Fruit fly (Drosophila melanogaster) whole organism, embryonic: Measurements from ENCODE around the gene Lip3.

Experiments
- C15 ChIP-seq: fragments of 200-800 bp; sonication (Bioruptor generic); IDR thresholded peaks from 3 replicates; pipeline ENCODE4 v1.3.6; 2022; ENCODE audit warnings: missing biosample characterization, missing genetic modification characterization
- CG11398 ChIP-seq: fragments of 200-800 bp; sonication (Bioruptor generic); optimal IDR thresholded peaks from 2 replicates; lab custom pipeline; 2016; ENCODE audit warnings: missing biosample characterization, missing genetic modification characterization
- CG12155 ChIP-seq: fragments of 200-800 bp; sonication (Bioruptor generic); optimal IDR thresholded peaks from 3 replicates; lab custom pipeline; 2016; ENCODE audit warnings: missing biosample characterization, missing genetic modification characterization
- CG1233 ChIP-seq: fragments of 200-800 bp; sonication (Bioruptor generic); optimal IDR thresholded peaks from 4 replicates; lab custom pipeline; 2018; ENCODE audit warnings: missing biosample characterization, mild to moderate bottlenecking, missing genetic modification characterization
- CG14860 ChIP-seq: fragments of 200-800 bp; sonication (Bioruptor generic); IDR thresholded peaks from 3 replicates; pipeline ENCODE4 v1.3.6; 2022; ENCODE audit warnings: missing biosample characterization, missing genetic modification characterization; ENCODE audit not compliant: partially characterized antibody
- CG15269 ChIP-seq: fragments of 200-800 bp; sonication (Bioruptor generic); optimal IDR thresholded peaks from 2 replicates; lab custom pipeline; 2018; ENCODE audit warnings: missing biosample characterization, mild to moderate bottlenecking, missing genetic modification characterization, moderate library complexity
- CG1647 ChIP-seq: fragments of 200-800 bp; sonication (Bioruptor generic); optimal IDR thresholded peaks from 3 replicates; lab custom pipeline; 2016; ENCODE audit warnings: missing biosample characterization, missing genetic modification characterization
- CG16863 ChIP-seq: fragments of 200-800 bp; sonication (Bioruptor generic); optimal IDR thresholded peaks from 3 replicates; lab custom pipeline; 2016; ENCODE audit warnings: missing biosample characterization, missing genetic modification characterization
- CG17328 ChIP-seq: fragments of 200-800 bp; sonication (Bioruptor generic); IDR thresholded peaks from 2 replicates; pipeline ENCODE4 v1.3.6; 2022; ENCODE audit warnings: missing biosample characterization, missing genetic modification characterization
- CG17385 ChIP-seq: fragments of 200-800 bp; sonication (Bioruptor generic); optimal IDR thresholded peaks from 3 replicates; lab custom pipeline; 2018; ENCODE audit warnings: missing biosample characterization, mild to moderate bottlenecking, missing genetic modification characterization
- CG18764 ChIP-seq: fragments of 200-800 bp; sonication (Bioruptor generic); optimal IDR thresholded peaks from 3 replicates; lab custom pipeline; 2016; ENCODE audit warnings: missing biosample characterization, missing genetic modification characterization
- CG2199 ChIP-seq: fragments of 200-800 bp; sonication (Bioruptor generic); IDR thresholded peaks from 3 replicates; pipeline ENCODE4 v1.3.6; 2022; ENCODE audit warnings: missing biosample characterization, missing genetic modification characterization
- CG2202 ChIP-seq: fragments of 200-800 bp; sonication (Bioruptor generic); optimal IDR thresholded peaks from 2 replicates; lab custom pipeline; 2018; ENCODE audit warnings: missing biosample characterization, mild to moderate bottlenecking, missing genetic modification characterization
- CG2875 ChIP-seq: fragments of 200-800 bp; sonication (Bioruptor generic); optimal IDR thresholded peaks from 2 replicates; lab custom pipeline; 2017; ENCODE audit warnings: missing biosample characterization, mild to moderate bottlenecking, missing genetic modification characterization, missing genetic modification reagents
- CG3281 ChIP-seq: fragments of 200-800 bp; sonication (Bioruptor generic); optimal IDR thresholded peaks from 3 replicates; lab custom pipeline; 2017; ENCODE audit warnings: missing biosample characterization, mild to moderate bottlenecking, missing genetic modification characterization
- CG5180 ChIP-seq: fragments of 200-800 bp; sonication (Bioruptor generic); optimal IDR thresholded peaks from 3 replicates; lab custom pipeline; 2017; ENCODE audit warnings: missing biosample characterization, missing genetic modification characterization, mild to moderate bottlenecking, moderate library complexity, missing genetic modification reagents
- CG8924 ChIP-seq: fragments of 200-800 bp; optimal IDR thresholded peaks from 3 replicates; lab custom pipeline; 2019; ENCODE audit warnings: missing biosample characterization, mild to moderate bottlenecking, missing genetic modification characterization, moderate library complexity
- D ChIP-seq, 2 experiments: fragments of 200-800 bp in 1 of 2; fragments of >200 bp in 1 of 2; sonication (Bioruptor generic) in 1 of 2; optimal IDR thresholded peaks; 2 replicates in 1 of 2; 3 replicates in 1 of 2; lab custom pipeline; 2017; ENCODE audit warnings: mild to moderate bottlenecking in 1 of 2, missing biosample characterization in 1 of 2, missing genetic modification characterization in 1 of 2, missing genetic modification reagents in 1 of 2
- D19B ChIP-seq: fragments of 200-800 bp; sonication (Bioruptor generic); optimal IDR thresholded peaks from 2 replicates; lab custom pipeline; 2017; ENCODE audit warnings: missing biosample characterization, mild to moderate bottlenecking, missing genetic modification characterization
- Hr39 ChIP-seq: fragments of >200 bp; optimal IDR thresholded peaks from 2 replicates; lab custom pipeline; 2017
- Med ChIP-seq: fragments of 200-800 bp; sonication (Bioruptor generic); peaks from one replicate; lab custom pipeline; 2016; ENCODE audit warnings: missing biosample characterization, missing genetic modification characterization, mild to moderate bottlenecking, inconsistent platforms, moderate library complexity
- Mrtf ChIP-seq: fragments of 200-800 bp; sonication (Bioruptor generic); IDR thresholded peaks from 3 replicates; pipeline ENCODE4 v1.3.6; 2022; ENCODE audit warnings: missing biosample characterization, missing genetic modification characterization
- Myb ChIP-seq: fragments of 200-800 bp; sonication (Bioruptor generic); optimal IDR thresholded peaks from 2 replicates; lab custom pipeline; 2016; ENCODE audit warnings: missing biosample characterization, missing genetic modification characterization
- NK7.1 ChIP-seq: fragments of 200-800 bp; sonication (Bioruptor generic); optimal IDR thresholded peaks from 3 replicates; lab custom pipeline; 2016; ENCODE audit warnings: missing biosample characterization, missing genetic modification characterization
- NfI ChIP-seq: fragments of 200-800 bp; sonication (Bioruptor generic); optimal IDR thresholded peaks from 3 replicates; lab custom pipeline; 2018; ENCODE audit warnings: missing biosample characterization, mild to moderate bottlenecking, missing genetic modification characterization, moderate library complexity
- Opbp ChIP-seq: fragments of 200-800 bp; sonication (Bioruptor generic); IDR thresholded peaks from 3 replicates; pipeline ENCODE4 v1.3.6; 2022; ENCODE audit warnings: missing biosample characterization, missing genetic modification characterization; ENCODE audit not compliant: partially characterized antibody
- Taf1 ChIP-seq: fragments of 200-800 bp; sonication (Bioruptor generic); IDR thresholded peaks from 2 replicates; pipeline ENCODE4 v1.3.6; 2022; ENCODE audit warnings: missing biosample characterization, missing genetic modification characterization
- Vsx1 ChIP-seq: fragments of 200-800 bp; sonication (Bioruptor generic); optimal IDR thresholded peaks from 2 replicates; lab custom pipeline; 2017; ENCODE audit warnings: missing biosample characterization, mild to moderate bottlenecking, missing genetic modification characterization, missing genetic modification reagents
- Xrp1 ChIP-seq: fragments of 200-800 bp; sonication (Bioruptor generic); IDR thresholded peaks from 2 replicates; pipeline ENCODE4 v1.3.6; 2022; ENCODE audit warnings: missing biosample characterization, missing genetic modification characterization
- bcd ChIP-seq: fragments of 200-800 bp; sonication (Bioruptor generic); optimal IDR thresholded peaks from 2 replicates; lab custom pipeline; 2017; ENCODE audit warnings: missing biosample characterization, mild to moderate bottlenecking, missing genetic modification characterization
- cwo ChIP-seq: fragments of 200-800 bp; sonication (Bioruptor generic); optimal IDR thresholded peaks from 3 replicates; lab custom pipeline; 2017; ENCODE audit warnings: missing biosample characterization, missing genetic modification characterization, mild to moderate bottlenecking, moderate library complexity, missing genetic modification reagents
- dpn ChIP-seq, 2 experiments: fragments of 200-800 bp; sonication (Bioruptor generic); optimal IDR thresholded peaks; 3 replicates each; lab custom pipeline; 2016; ENCODE audit warnings: missing biosample characterization in 2 of 2, missing genetic modification characterization in 2 of 2
- fd3F ChIP-seq: fragments of 200-800 bp; sonication (Bioruptor generic); optimal IDR thresholded peaks from 2 replicates; lab custom pipeline; 2018; ENCODE audit warnings: missing biosample characterization, mild to moderate bottlenecking, missing genetic modification characterization, moderate library complexity
- gcm ChIP-seq: fragments of 200-800 bp; sonication (Bioruptor generic); optimal IDR thresholded peaks from 2 replicates; lab custom pipeline; 2019; ENCODE audit warnings: missing biosample characterization, mild to moderate bottlenecking, missing genetic modification characterization, moderate library complexity
- ham ChIP-seq: fragments of 200-800 bp; sonication (Bioruptor generic); IDR thresholded peaks from 2 replicates; pipeline ENCODE4 v1.3.6; 2022; ENCODE audit warnings: missing biosample characterization, missing genetic modification characterization
- nau ChIP-seq: fragments of 200-800 bp; sonication (Bioruptor generic); optimal IDR thresholded peaks from 3 replicates; lab custom pipeline; 2017; ENCODE audit warnings: missing biosample characterization, mild to moderate bottlenecking, missing genetic modification characterization, missing genetic modification reagents
- nerfin-2 ChIP-seq: fragments of 200-800 bp; sonication (Bioruptor generic); IDR thresholded peaks from 2 replicates; pipeline ENCODE4 v1.3.6; 2022; ENCODE audit warnings: missing biosample characterization, missing genetic modification characterization; ENCODE audit not compliant: partially characterized antibody
- repo ChIP-seq: fragments of 200-800 bp; sonication (Bioruptor generic); optimal IDR thresholded peaks from 2 replicates; lab custom pipeline; 2016; ENCODE audit warnings: missing biosample characterization, missing genetic modification characterization
- shn ChIP-seq: fragments of 200-800 bp; sonication (Bioruptor generic); optimal IDR thresholded peaks from 3 replicates; lab custom pipeline; 2016; ENCODE audit warnings: missing biosample characterization, missing genetic modification characterization
- sim ChIP-seq: fragments of 200-800 bp; sonication (Bioruptor generic); IDR thresholded peaks from 2 replicates; pipeline ENCODE4 v1.3.6; 2022; ENCODE audit warnings: missing biosample characterization, missing genetic modification characterization
- slp2 ChIP-seq: fragments of 200-800 bp; sonication (Bioruptor generic); optimal IDR thresholded peaks from 2 replicates; lab custom pipeline; 2016; ENCODE audit warnings: missing biosample characterization, missing genetic modification characterization
- sob ChIP-seq: fragments of 200-800 bp; sonication (Bioruptor generic); IDR thresholded peaks from 2 replicates; pipeline ENCODE4 v1.3.6; 2022; ENCODE audit warnings: missing biosample characterization, missing genetic modification characterization
- sr ChIP-seq: fragments of 200-800 bp; sonication (Bioruptor generic); IDR thresholded peaks from 3 replicates; pipeline ENCODE4 v1.3.6; 2022; ENCODE audit warnings: missing biosample characterization, missing genetic modification characterization
- tgo ChIP-seq: fragments of 200-800 bp; sonication (Bioruptor generic); IDR thresholded peaks from 3 replicates; pipeline ENCODE4 v1.3.6; 2022; ENCODE audit warnings: missing biosample characterization, missing genetic modification characterization
- trh ChIP-seq: fragments of 200-800 bp; sonication (Bioruptor generic); optimal IDR thresholded peaks from 2 replicates; lab custom pipeline; 2016; ENCODE audit warnings: missing biosample characterization, missing genetic modification characterization
- twi ChIP-seq: fragments of 200-800 bp; optimal IDR thresholded peaks from 2 replicates; lab custom pipeline; 2019; ENCODE audit warnings: missing biosample characterization, mild to moderate bottlenecking, missing genetic modification characterization, moderate library complexity
- vnd ChIP-seq: fragments of 200-800 bp; sonication (Bioruptor generic); IDR thresholded peaks from 3 replicates; pipeline ENCODE4 v1.3.6; 2022; ENCODE audit warnings: missing biosample characterization, missing genetic modification characterization; ENCODE audit not compliant: partially characterized antibody
- zfh1 ChIP-seq: fragments of 200-800 bp; sonication (Bioruptor generic); IDR thresholded peaks from 3 replicates; pipeline ENCODE4 v1.3.6; 2022; ENCODE audit warnings: missing biosample characterization, missing genetic modification characterization

Lip3 gene

dm6 chr3R:13366561-13367518 lies 4.9 kb downstream of the Lip3 start, which contains the start of gene Elp6 (continued):
- TF ChIP-seq CG16863 (GFP tag; lab: Kevin White, UChicago) (peak; percentile 44), gcm (GFP tag; lab: Kevin White, UChicago) (no peak), vnd (GFP tag; lab: Robert Waterston, UW) (no peak), Opbp (GFP tag; lab: Robert Waterston, UW) (no peak), Med (peak; percentile 77), dpn (GFP tag; optimal IDR thresholded peaks at IDR 0.05; lab: Kevin White, UChicago) (peak; percentile 42 to 72), Xrp1 (GFP tag; lab: Robert Waterston, UW) (peak; percentile 51; the same call in 1 of the 2 replicates), fd3F (GFP tag; lab: Kevin White, UChicago) (peak; percentile 34), D19B (GFP tag; lab: Kevin White, UChicago) (peak; percentile 62), Myb (GFP tag; lab: Kevin White, UChicago) (peak; percentile 29), CG3281 (peak; percentile 83), CG8924 (tag; lab: Kevin White, UChicago) (peak; percentile 43), CG2199 (GFP tag; lab: Robert Waterston, UW) (no peak), ham (no peak), Hr39 (lab: Kevin White, UChicago) (no peak), CG18764 (GFP tag; lab: Kevin White, UChicago) (peak; percentile 47), repo (GFP tag; lab: Kevin White, UChicago) (peak; percentile 23), NK7.1 (GFP tag; lab: Kevin White, UChicago) (peak; percentile 4), CG1233 (GFP tag; lab: Kevin White, UChicago) (peak; percentile 70), nau (GFP tag; lab: Kevin White, UChicago) (no peak), CG5180 (peak; percentile 42), nerfin-2 (no peak), twi (tag; lab: Kevin White, UChicago) (no peak), Taf1 (GFP tag; lab: Robert Waterston, UW) (no peak), D (optimal IDR thresholded peaks at IDR 0.05; lab: Kevin White, UChicago) (no peak), D (GFP tag; optimal IDR thresholded peaks at IDR 0.05; lab: Kevin White, UChicago) (no peak), CG17385 (GFP tag; lab: Kevin White, UChicago) (peak; percentile 57), cwo (GFP tag; lab: Kevin White, UChicago) (peak; percentile 59), CG2202 (tag; lab: Kevin White, UChicago) (no peak), CG2875 (GFP tag; lab: Kevin White, UChicago) (peak; percentile 34), trh (GFP tag; lab: Kevin White, UChicago) (peak; percentile 33), sr (no peak), shn (GFP tag; lab: Kevin White, UChicago) (peak; percentile 49), Vsx1 (GFP tag; lab: Kevin White, UChicago) (peak; percentile 38), sim (GFP tag; lab: Robert Waterston, UW) (no peak), CG12155 (peak; percentile 32), CG14860 (no peak), Mrtf (GFP tag; lab: Robert Waterston, UW) (peak; percentile 70; the same call in 2 of the 3 replicates), tgo (GFP tag; lab: Robert Waterston, UW) (peak; percentile 65), bcd (GFP tag; lab: Kevin White, UChicago) (peak; percentile 73), CG1647 (GFP tag; lab: Kevin White, UChicago) (peak; percentile 45), CG11398 (GFP tag; lab: Kevin White, UChicago) (peak; percentile 45), zfh1 (GFP tag; lab: Robert Waterston, UW) (peak; percentile 27; the same call in 1 of the 3 replicates), NfI (GFP tag; lab: Kevin White, UChicago) (peak; percentile 48), CG15269 (tag; lab: Kevin White, UChicago) (peak; percentile 74), C15 (GFP tag; lab: Robert Waterston, UW) (0 out of 3 replicates have a peak, but pooled peaks have one; percentile 19), sob (GFP tag; lab: Robert Waterston, UW) (no peak), slp2 (peak; percentile 53), CG17328 (GFP tag; lab: Robert Waterston, UW) (peak; percentile 60)
